Worm (Caenorhabditis elegans): ENCODE data around the gene ints-9.

The ints-9 gene

DNA sequence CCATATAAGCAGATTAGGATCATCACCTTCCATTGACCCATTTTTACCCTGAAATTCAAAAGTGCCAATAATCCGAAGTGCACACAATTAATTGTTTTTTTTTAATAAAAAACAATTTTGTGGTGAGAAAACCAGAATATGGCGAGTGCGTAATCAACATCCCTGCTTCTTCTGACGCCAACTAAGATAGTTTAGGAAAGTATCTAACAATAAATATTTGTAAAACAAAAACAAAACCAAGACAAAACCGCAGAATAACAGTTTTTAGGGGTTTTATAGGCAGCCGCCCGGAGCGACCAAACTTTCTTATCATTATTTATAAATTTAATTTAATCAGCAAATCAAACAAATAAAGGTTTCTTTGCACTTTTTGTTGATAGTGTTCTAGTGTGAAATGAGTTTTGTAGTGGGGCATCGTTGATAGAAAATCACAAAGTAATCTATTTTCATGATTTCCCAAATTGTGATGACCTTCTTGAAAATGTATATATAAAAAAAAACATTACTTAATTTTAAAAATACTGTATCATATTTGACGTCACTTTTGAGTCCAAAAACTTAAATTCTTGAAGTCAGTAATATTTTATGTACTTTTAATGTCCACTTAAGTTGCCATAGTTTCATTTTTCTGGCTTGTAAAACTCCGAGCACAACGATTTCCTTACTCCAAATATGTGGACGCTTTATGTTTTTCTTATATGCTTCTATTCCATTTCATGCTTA, 34.3 kb downstream of the ints-9 start, which contains the start of the genes folt-3 and clec-214:
TSS of gene folt-3 (minus strand) at position 51 of the 723 bp plus-strand sequence.
TSS of gene clec-214 (plus strand) at position 673 of the 723 bp plus-strand sequence.
- no peak for TF ChIP-seq ztf-11 (tag; optimal IDR thresholded peaks at IDR 0.05)
- no peak for TF ChIP-seq mab-5 (tag; optimal IDR thresholded peaks at IDR 0.05)
- TF ChIP-seq aly-2 (tag; optimal IDR thresholded peaks at IDR 0.05), result no peak
- no peak for TF ChIP-seq nhr-237 (tag; optimal IDR thresholded peaks at IDR 0.05)
- TF ChIP-seq snpc-4 (tag; optimal IDR thresholded peaks at IDR 0.05), result no peak
- TF ChIP-seq unc-39 (tag; optimal IDR thresholded peaks at IDR 0.05), result no peak
- TF ChIP-seq nhr-11 (tag; optimal IDR thresholded peaks at IDR 0.05), result no peak
- no peak for TF ChIP-seq nhr-25 (tag; optimal IDR thresholded peaks at IDR 0.05)
- no peak for TF ChIP-seq fos-1 (tag; optimal IDR thresholded peaks at IDR 0.05)
- no peak for TF ChIP-seq nhr-12 (tag; optimal IDR thresholded peaks at IDR 0.05)
- no peak for TF ChIP-seq skn-1 (tag; optimal IDR thresholded peaks at IDR 0.05)
- TF ChIP-seq mbf-1 (tag; optimal IDR thresholded peaks at IDR 0.05), result no peak
- no peak for TF ChIP-seq crh-2 (tag; optimal IDR thresholded peaks at IDR 0.05)
- no peak for TF ChIP-seq sma-3 (GFP tag; optimal IDR thresholded peaks at IDR 0.05)
- no peak for TF ChIP-seq F13H6.1 (tag; optimal IDR thresholded peaks at IDR 0.05)
- TF ChIP-seq unc-55 (GFP tag; optimal IDR thresholded peaks at IDR 0.05), result no peak
- TF ChIP-seq nhr-10 (tag; optimal IDR thresholded peaks at IDR 0.05), result no peak
- no peak for TF ChIP-seq lin-39 (tag; optimal IDR thresholded peaks at IDR 0.05)
- TF ChIP-seq ceh-82 (tag; optimal IDR thresholded peaks at IDR 0.05), result no peak
- no peak for TF ChIP-seq lin-11 (tag; optimal IDR thresholded peaks at IDR 0.05)

DNA sequence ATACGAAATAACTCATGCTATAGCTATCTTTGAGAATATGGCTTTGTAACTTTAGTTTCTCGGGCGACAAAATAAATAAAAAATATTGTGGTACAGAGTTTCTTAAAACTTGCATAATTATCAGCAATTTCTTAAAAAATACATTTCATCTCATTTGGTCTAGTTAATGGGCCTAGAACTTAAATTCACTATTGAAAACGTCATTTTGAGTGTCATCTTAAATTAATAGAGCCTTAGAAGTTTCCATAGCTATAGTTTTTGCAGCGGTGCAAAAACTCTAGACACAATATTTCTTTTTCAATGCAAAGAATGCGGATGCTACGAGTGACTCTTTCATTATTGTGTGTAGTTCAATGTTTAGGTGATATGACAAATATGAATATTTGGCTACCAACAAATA, 36.4 kb downstream of the ints-9 start, which contains the start of gene clec-215:
TSS of gene clec-215 (plus strand) at position 301 of the 400 bp plus-strand sequence.
- TF ChIP-seq ceh-16 (tag; optimal IDR thresholded peaks at IDR 0.05), result no peak

DNA sequence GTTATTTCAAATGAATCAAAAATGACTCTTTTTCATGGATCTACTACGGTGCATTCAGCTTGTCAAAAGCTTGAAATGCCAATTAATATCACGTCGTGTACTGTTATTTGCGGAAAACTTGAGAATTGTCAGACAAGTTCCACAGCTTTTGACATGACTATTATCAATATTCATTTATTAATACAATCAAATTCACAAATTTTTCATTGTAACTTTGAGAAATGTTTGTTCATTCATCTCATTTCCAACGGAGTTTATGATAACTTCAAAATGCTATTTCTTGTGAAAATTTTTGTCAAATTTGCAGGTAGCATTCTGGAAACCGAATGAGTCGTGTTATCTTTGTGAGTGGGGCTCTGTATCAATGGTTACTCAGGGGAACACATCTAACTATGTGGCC, 42.5 kb downstream of the ints-9 start, which contains the start of gene C50E3.15:
TSS of gene C50E3.15 (plus strand) at position 301 of the 400 bp plus-strand sequence.
- TF ChIP-seq lin-11 (tag; optimal IDR thresholded peaks at IDR 0.05), result no peak
- TF ChIP-seq elt-1 (tag; optimal IDR thresholded peaks at IDR 0.05), result no peak
- TF ChIP-seq F13H6.1 (tag; optimal IDR thresholded peaks at IDR 0.05), result no peak
- TF ChIP-seq elt-3 (tag; optimal IDR thresholded peaks at IDR 0.05), result no peak
- TF ChIP-seq zag-1 (tag; optimal IDR thresholded peaks at IDR 0.05), result no peak
- TF ChIP-seq snpc-4 (tag; optimal IDR thresholded peaks at IDR 0.05), result no peak
- TF ChIP-seq alr-1 (tag; optimal IDR thresholded peaks at IDR 0.05), result no peak
- TF ChIP-seq R02D3.7 (tag; optimal IDR thresholded peaks at IDR 0.05), result no peak
- no peak for TF ChIP-seq peb-1 (tag; optimal IDR thresholded peaks at IDR 0.05)

DNA sequence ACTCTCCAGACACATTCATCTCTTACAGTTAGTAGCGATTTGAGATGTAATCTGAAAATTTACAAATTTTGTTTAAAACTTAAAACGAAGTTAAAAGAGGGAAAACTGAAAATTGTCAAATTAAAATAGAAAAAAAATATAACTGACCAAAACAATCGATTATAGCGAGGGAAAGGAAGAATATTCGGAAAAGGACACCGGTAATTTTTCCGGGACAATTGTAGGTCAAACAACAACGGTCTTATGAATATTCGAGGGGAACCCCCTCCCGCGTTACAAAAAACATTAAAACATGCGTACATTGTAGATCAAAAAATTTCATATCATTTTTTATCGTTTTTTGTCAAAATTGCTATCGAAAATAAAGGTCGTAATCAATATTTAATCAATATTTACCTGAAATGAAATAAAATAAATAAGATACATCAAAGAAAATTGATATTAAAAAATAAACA, 46.4 kb downstream of the ints-9 start, which contains the start of gene C50E3.12:
TSS of gene C50E3.12 (minus strand) at position 51 of the 455 bp plus-strand sequence.
- no peak for TF ChIP-seq ceh-82 (tag; optimal IDR thresholded peaks at IDR 0.05)
- TF ChIP-seq elt-1 (tag; optimal IDR thresholded peaks at IDR 0.05), result no peak
- no peak for TF ChIP-seq blmp-1 (tag; optimal IDR thresholded peaks at IDR 0.05; ENCODE audit: insufficient read depth)
- no peak for TF ChIP-seq ztf-1 (GFP tag; conservative IDR thresholded peaks at IDR 0.05)
- TF ChIP-seq mab-5 (tag; optimal IDR thresholded peaks at IDR 0.05), result no peak
- TF ChIP-seq elt-3 (tag; optimal IDR thresholded peaks at IDR 0.05), result no peak
- TF ChIP-seq ama-1 (optimal IDR thresholded peaks at IDR 0.05), result no peak
- TF ChIP-seq ztf-11 (tag; optimal IDR thresholded peaks at IDR 0.05), result no peak
- no peak for TF ChIP-seq Y55F3AM.14 (GFP tag; optimal IDR thresholded peaks at IDR 0.05)

DNA sequence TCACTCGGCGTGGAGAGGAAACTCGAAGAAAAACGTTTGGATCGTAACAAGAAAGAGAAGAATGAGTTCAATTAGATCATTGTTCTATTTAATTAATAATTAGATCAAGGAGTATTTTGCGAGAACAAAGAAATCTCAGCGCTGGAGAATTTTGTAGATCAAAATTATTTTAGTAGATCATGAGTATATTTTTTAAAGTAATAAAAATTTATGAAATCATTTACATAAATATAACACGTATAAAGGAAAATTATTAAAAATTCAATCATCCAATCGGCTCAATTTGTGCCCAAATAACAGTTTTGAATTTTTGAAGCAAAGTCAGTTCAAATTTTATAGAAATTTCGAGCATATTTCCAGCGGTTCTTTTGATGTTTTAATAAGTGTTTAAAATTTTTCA, 48.5 kb downstream of the ints-9 start, which contains the start of gene C50E3.13:
TSS of gene C50E3.13 (minus strand) at position 101 of the 400 bp plus-strand sequence.
- TF ChIP-seq ZK546.5 (tag; optimal IDR thresholded peaks at IDR 0.05) (no peak), nhr-23 (tag; optimal IDR thresholded peaks at IDR 0.05) (no peak), ztf-4 (tag; optimal IDR thresholded peaks at IDR 0.05) (no peak), mab-5 (tag; optimal IDR thresholded peaks at IDR 0.05) (no peak), sma-3 (GFP tag; optimal IDR thresholded peaks at IDR 0.05) (no peak), sem-4 (tag; optimal IDR thresholded peaks at IDR 0.05) (no peak), lsy-2 (tag; optimal IDR thresholded peaks at IDR 0.05) (no peak), alr-1 (tag; optimal IDR thresholded peaks at IDR 0.05) (no peak), nhr-10 (tag; optimal IDR thresholded peaks at IDR 0.05) (no peak), elt-3 (tag; optimal IDR thresholded peaks at IDR 0.05) (no peak), elt-1 (tag; optimal IDR thresholded peaks at IDR 0.05) (no peak)
